Worm (Caenorhabditis elegans) whole organism, midembryonic: ENCODE measurements around the gene T19C4.24.

Experiments
- T22C8.4 ChIP-seq: fragments of 200-800 bp; sonication (Bioruptor generic); IDR thresholded peaks from 2 replicates; pipeline ENCODE4 v1.3.6; 2022; ENCODE audit warnings: missing genetic modification characterization, missing compliant biosample characterization
- cog-1 ChIP-seq: sonication (generic microtip); optimal IDR thresholded peaks from 2 replicates; lab custom pipeline; 2016; ENCODE audit warnings: missing genetic modification characterization, missing compliant biosample characterization
- flt-1 ChIP-seq: fragments of 200-800 bp; sonication (Bioruptor generic); IDR thresholded peaks from 2 replicates; pipeline ENCODE4 v1.3.6; 2022; ENCODE audit warnings: missing genetic modification characterization, missing compliant biosample characterization
- klf-2 ChIP-seq: fragments of 200-800 bp; sonication (Bioruptor generic); conservative IDR thresholded peaks from 2 replicates; pipeline ENCODE4 v1.3.6; 2022; ENCODE audit warnings: missing genetic modification reagents, missing genetic modification characterization, missing compliant biosample characterization
- med-1 ChIP-seq: sonication (generic microtip); optimal IDR thresholded peaks from 2 replicates; lab custom pipeline; 2017; ENCODE audit warnings: missing genetic modification characterization, mild to moderate bottlenecking, missing compliant biosample characterization, antibody characterized with exemption, missing genetic modification reagents; ENCODE audit not compliant: insufficient read depth
- ref-1 ChIP-seq: fragments of 200-800 bp; sonication (Bioruptor generic); conservative IDR thresholded peaks from 2 replicates; pipeline ENCODE4 v1.3.6; 2022; ENCODE audit warnings: missing genetic modification reagents, missing genetic modification characterization, missing compliant biosample characterization
- tab-1 ChIP-seq: fragments of 200-800 bp; sonication (Bioruptor generic); IDR thresholded peaks from 2 replicates; pipeline ENCODE4 v1.3.6; 2022; ENCODE audit warnings: missing genetic modification characterization, missing compliant biosample characterization
- ztf-23 ChIP-seq: fragments of 200-800 bp; sonication (Bioruptor generic); IDR thresholded peaks from 2 replicates; pipeline ENCODE4 v1.3.6; 2022; ENCODE audit warnings: missing genetic modification reagents, missing genetic modification characterization, missing compliant biosample characterization
- ztf-29 ChIP-seq: fragments of 200-800 bp; sonication (Bioruptor generic); IDR thresholded peaks from 2 replicates; pipeline ENCODE4 v1.3.6; 2022; ENCODE audit warnings: missing genetic modification reagents, missing genetic modification characterization, missing compliant biosample characterization

DNA sequence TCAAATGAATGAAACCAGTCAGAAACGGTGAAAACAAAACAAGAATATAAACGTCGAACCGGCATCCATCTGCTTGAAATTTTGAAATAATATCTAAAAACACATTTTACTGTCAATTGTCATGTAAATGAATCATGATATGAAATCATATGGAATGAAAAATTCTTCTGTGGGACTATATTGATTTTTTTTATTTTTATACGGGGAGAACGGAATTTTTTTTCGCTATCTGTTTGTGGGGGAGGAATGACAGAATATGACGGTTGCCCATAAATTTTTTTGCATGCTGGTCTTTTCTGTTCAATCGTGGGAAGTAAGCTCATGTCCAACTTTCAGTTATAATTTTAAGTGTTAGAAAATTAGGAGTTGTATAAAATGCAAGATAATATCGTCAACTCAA is 2.1 kb downstream of the T19C4.24 start, which contains the start of gene C06H2.7:
- TF ChIP-seq med-1 (GFP tag; lab: Kevin White, UChicago) (no peak), ztf-29 (GFP tag; lab: Robert Waterston, UW) (no peak), flt-1 (GFP tag; lab: Robert Waterston, UW) (no peak), T22C8.4 (GFP tag; lab: Robert Waterston, UW) (no peak), cog-1 (tag; lab: Kevin White, UChicago) (no peak), ref-1 (GFP tag; lab: Robert Waterston, UW) (no peak), ztf-23 (no peak), tab-1 (GFP tag; lab: Robert Waterston, UW) (no peak), klf-2 (no peak)
